Fruit fly (Drosophila melanogaster): ENCODE data around the gene CG33630.

DNA sequence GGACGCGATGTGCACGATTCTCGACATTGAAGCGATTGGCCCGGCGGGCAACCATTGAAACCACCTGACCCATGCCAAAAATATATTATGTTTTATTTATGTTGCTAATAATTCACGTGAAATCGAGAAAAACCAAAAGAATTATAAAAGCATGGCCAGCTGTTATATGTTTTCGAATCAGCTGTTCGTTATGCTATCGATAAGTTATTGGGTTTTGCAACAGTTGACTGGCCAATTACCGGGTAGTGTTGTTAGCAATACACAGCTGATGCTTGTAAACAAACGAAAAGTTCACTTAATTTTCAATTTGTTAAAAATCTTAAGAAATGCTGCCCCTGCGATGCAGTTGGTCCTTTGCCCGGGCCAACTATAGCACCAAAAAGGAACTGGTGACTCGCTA lies 17.1 kb upstream of the CG33630 start, which contains the start of the genes CG11722 and mtTFB2:
- TF ChIP-seq Sin3A (optimal IDR thresholded peaks at IDR 0.05) = no peak
- no peak for TF ChIP-seq psq (optimal IDR thresholded peaks at IDR 0.05)
- no peak for TF ChIP-seq h (optimal IDR thresholded peaks at IDR 0.05)
- no peak for TF ChIP-seq ttk (optimal IDR thresholded peaks at IDR 0.05)
